Fruit fly (Drosophila melanogaster) whole organism, embryonic: ENCODE data around the gene CG11905.

Experiments used
- Aef1 ChIP-seq: fragments of 200-800 bp; sonication (Bioruptor generic); IDR thresholded peaks from 3 replicates; pipeline ENCODE4 v1.3.6; 2022; ENCODE audit warnings: missing biosample characterization, missing genetic modification characterization
- Awh ChIP-seq: fragments of 200-800 bp; sonication (Bioruptor generic); IDR thresholded peaks from 2 replicates; pipeline ENCODE4, ENCODE4 v1.3.6; 2022; ENCODE audit warnings: missing biosample characterization, missing genetic modification characterization
- BtbVII ChIP-seq: fragments of 200-800 bp; sonication (Bioruptor generic); optimal IDR thresholded peaks from 3 replicates; lab custom pipeline; 2017; ENCODE audit warnings: missing biosample characterization, mild to moderate bottlenecking, missing genetic modification characterization
- CG10366 ChIP-seq: fragments of 200-800 bp; sonication (Bioruptor generic); IDR thresholded peaks from 2 replicates; pipeline ENCODE4 v1.3.6; 2022; ENCODE audit warnings: missing biosample characterization, missing genetic modification characterization
- CG11093 ChIP-seq: fragments of 200-800 bp; sonication (Bioruptor generic); IDR thresholded peaks from 3 replicates; pipeline ENCODE4 v1.3.6; 2022; ENCODE audit warnings: missing biosample characterization, missing genetic modification characterization
- CG11398 ChIP-seq: fragments of 200-800 bp; sonication (Bioruptor generic); optimal IDR thresholded peaks from 2 replicates; lab custom pipeline; 2016; ENCODE audit warnings: missing biosample characterization, missing genetic modification characterization
- CG11456 ChIP-seq: fragments of 200-800 bp; sonication (Bioruptor generic); IDR thresholded peaks from 3 replicates; pipeline ENCODE4 v1.3.6; 2022; ENCODE audit warnings: missing biosample characterization, missing genetic modification characterization
- CG16779 ChIP-seq: fragments of 200-800 bp; sonication (Bioruptor generic); IDR thresholded peaks from 2 replicates; pipeline ENCODE4 v1.3.6; 2022; ENCODE audit warnings: missing biosample characterization, missing genetic modification characterization
- CG2116 ChIP-seq: fragments of 200-800 bp; sonication (Bioruptor generic); optimal IDR thresholded peaks from 3 replicates; lab custom pipeline; 2018; ENCODE audit warnings: missing biosample characterization, mild to moderate bottlenecking, missing genetic modification characterization
- CG2199 ChIP-seq: fragments of 200-800 bp; sonication (Bioruptor generic); IDR thresholded peaks from 3 replicates; pipeline ENCODE4 v1.3.6; 2022; ENCODE audit warnings: missing biosample characterization, missing genetic modification characterization
- CG2875 ChIP-seq: fragments of 200-800 bp; sonication (Bioruptor generic); optimal IDR thresholded peaks from 2 replicates; lab custom pipeline; 2017; ENCODE audit warnings: missing biosample characterization, mild to moderate bottlenecking, missing genetic modification characterization, missing genetic modification reagents
- CG5180 ChIP-seq: fragments of 200-800 bp; sonication (Bioruptor generic); optimal IDR thresholded peaks from 3 replicates; lab custom pipeline; 2017; ENCODE audit warnings: missing biosample characterization, missing genetic modification characterization, mild to moderate bottlenecking, moderate library complexity, missing genetic modification reagents
- CG6175 ChIP-seq: fragments of 200-800 bp; sonication (Bioruptor generic); IDR thresholded peaks from 3 replicates; pipeline ENCODE4 v1.3.6; 2022; ENCODE audit warnings: missing biosample characterization, missing genetic modification characterization
- CG6813 ChIP-seq: fragments of 200-800 bp; sonication (Bioruptor generic); optimal IDR thresholded peaks from 2 replicates; lab custom pipeline; 2017; ENCODE audit warnings: missing biosample characterization, missing genetic modification characterization, mild to moderate bottlenecking, moderate library complexity, missing genetic modification reagents
- CG8478 ChIP-seq: fragments of >200 bp; optimal IDR thresholded peaks from 2 replicates; lab custom pipeline; 2018
- D19A ChIP-seq: fragments of 200-800 bp; optimal IDR thresholded peaks from 3 replicates; lab custom pipeline; 2019; ENCODE audit warnings: missing biosample characterization, mild to moderate bottlenecking, missing genetic modification characterization, moderate library complexity
- HLH3B ChIP-seq: fragments of 200-800 bp; sonication (Bioruptor generic); IDR thresholded peaks from 2 replicates; pipeline ENCODE4 v1.3.6; 2022; ENCODE audit warnings: missing biosample characterization, missing genetic modification characterization
- Hey ChIP-seq: fragments of 200-800 bp; sonication (Bioruptor generic); optimal IDR thresholded peaks from 3 replicates; lab custom pipeline; 2018; ENCODE audit warnings: missing biosample characterization, mild to moderate bottlenecking, missing genetic modification characterization
- Hr78 ChIP-seq, 2 experiments: fragments of 200-800 bp in 1 of 2; fragments of >200 bp in 1 of 2; sonication (Bioruptor generic) in 1 of 2; optimal IDR thresholded peaks; 2 replicates each; lab custom pipeline; 2017 to 2019; ENCODE audit warnings: missing biosample characterization in 2 of 2, missing genetic modification characterization in 2 of 2, mild to moderate bottlenecking in 1 of 2, moderate library complexity in 1 of 2
- MESR4 ChIP-seq: fragments of 200-800 bp; sonication (Bioruptor generic); optimal IDR thresholded peaks from 2 replicates; lab custom pipeline; 2018; ENCODE audit warnings: missing biosample characterization, mild to moderate bottlenecking, missing genetic modification characterization, moderate library complexity
- Mad ChIP-seq: fragments of 200-800 bp; sonication (Bioruptor generic); optimal IDR thresholded peaks from 2 replicates; lab custom pipeline; 2016; ENCODE audit warnings: missing biosample characterization, missing genetic modification characterization
- Mrtf ChIP-seq: fragments of 200-800 bp; sonication (Bioruptor generic); IDR thresholded peaks from 3 replicates; pipeline ENCODE4 v1.3.6; 2022; ENCODE audit warnings: missing biosample characterization, missing genetic modification characterization
- Nf-YB ChIP-seq: fragments of 200-800 bp; sonication (Bioruptor generic); optimal IDR thresholded peaks from 3 replicates; lab custom pipeline; 2019; ENCODE audit warnings: missing biosample characterization, mild to moderate bottlenecking, missing genetic modification characterization, moderate library complexity
- Pdp1 ChIP-seq, 2 experiments: fragments of 200-800 bp; sonication (Bioruptor generic); optimal IDR thresholded peaks; 3 replicates each; lab custom pipeline; 2016; ENCODE audit warnings: missing biosample characterization in 2 of 2, missing genetic modification characterization in 2 of 2, mild to moderate bottlenecking in 1 of 2, moderate library complexity in 1 of 2
- Ptx1 ChIP-seq: fragments of 200-800 bp; sonication (Bioruptor generic); IDR thresholded peaks from 2 replicates; pipeline ENCODE4 v1.3.6; 2022; ENCODE audit warnings: missing biosample characterization, missing genetic modification characterization
- az2 ChIP-seq: fragments of 200-800 bp; sonication (Bioruptor generic); optimal IDR thresholded peaks from 3 replicates; lab custom pipeline; 2016; ENCODE audit warnings: missing biosample characterization, missing genetic modification characterization
- chinmo ChIP-seq: fragments of 200-800 bp; sonication (Bioruptor generic); IDR thresholded peaks from 4 replicates; pipeline ENCODE4 v1.3.6; 2022; ENCODE audit warnings: missing biosample characterization, missing genetic modification characterization; ENCODE audit not compliant: partially characterized antibody
- corto ChIP-seq: fragments of 200-800 bp; sonication (Bioruptor generic); optimal IDR thresholded peaks from 2 replicates; lab custom pipeline; 2016; ENCODE audit warnings: missing biosample characterization, mild to moderate bottlenecking, missing genetic modification characterization, moderate library complexity
- crc ChIP-seq: fragments of 200-800 bp; sonication (Bioruptor generic); optimal IDR thresholded peaks from 2 replicates; lab custom pipeline; 2016; ENCODE audit warnings: missing biosample characterization, missing genetic modification characterization
- crol ChIP-seq: fragments of 200-800 bp; sonication (Bioruptor generic); IDR thresholded peaks from 2 replicates; pipeline ENCODE4 v1.3.6; 2022; ENCODE audit warnings: missing biosample characterization, missing genetic modification characterization
- emc ChIP-seq: fragments of 200-800 bp; sonication (Bioruptor generic); optimal IDR thresholded peaks from 2 replicates; lab custom pipeline; 2016; ENCODE audit warnings: missing biosample characterization, missing genetic modification characterization
- exex ChIP-seq: fragments of 200-800 bp; sonication (Bioruptor generic); optimal IDR thresholded peaks from 4 replicates; lab custom pipeline; 2018; ENCODE audit warnings: missing biosample characterization, mild to moderate bottlenecking, missing genetic modification characterization, moderate library complexity
- fd96Cb ChIP-seq: fragments of 200-800 bp; sonication (Bioruptor generic); optimal IDR thresholded peaks from 2 replicates; lab custom pipeline; 2018; ENCODE audit warnings: missing biosample characterization, mild to moderate bottlenecking, missing genetic modification characterization, moderate library complexity
- ken ChIP-seq: fragments of 200-800 bp; sonication (Bioruptor generic); IDR thresholded peaks from 3 replicates; pipeline ENCODE4 v1.3.6; 2022; ENCODE audit warnings: missing biosample characterization, missing genetic modification characterization
- klu ChIP-seq: fragments of 200-800 bp; sonication (Bioruptor generic); IDR thresholded peaks from 2 replicates; pipeline ENCODE4 v1.3.6; 2022; ENCODE audit warnings: missing biosample characterization, missing genetic modification characterization
- luna ChIP-seq: fragments of 200-800 bp; sonication (Bioruptor generic); optimal IDR thresholded peaks from 2 replicates; lab custom pipeline; 2016; ENCODE audit warnings: missing biosample characterization, missing genetic modification characterization
- nerfin-1 ChIP-seq: fragments of 200-800 bp; sonication (Bioruptor generic); optimal IDR thresholded peaks from 3 replicates; lab custom pipeline; 2019; ENCODE audit warnings: missing biosample characterization, mild to moderate bottlenecking, missing genetic modification characterization, moderate library complexity
- nerfin-2 ChIP-seq: fragments of 200-800 bp; sonication (Bioruptor generic); IDR thresholded peaks from 2 replicates; pipeline ENCODE4 v1.3.6; 2022; ENCODE audit warnings: missing biosample characterization, missing genetic modification characterization; ENCODE audit not compliant: partially characterized antibody
- odd ChIP-seq: fragments of 200-800 bp; sonication (Bioruptor generic); optimal IDR thresholded peaks from 2 replicates; lab custom pipeline; 2017; ENCODE audit warnings: missing biosample characterization, mild to moderate bottlenecking, missing genetic modification characterization
- org-1 ChIP-seq: fragments of 200-800 bp; sonication (Bioruptor generic); optimal IDR thresholded peaks from 2 replicates; lab custom pipeline; 2017; ENCODE audit warnings: missing biosample characterization, missing genetic modification characterization
- pb ChIP-seq: fragments of 200-800 bp; sonication (Bioruptor generic); optimal IDR thresholded peaks from 3 replicates; lab custom pipeline; 2016; ENCODE audit warnings: missing biosample characterization, missing genetic modification characterization
- peb ChIP-seq: fragments of 200-800 bp; sonication (Bioruptor generic); IDR thresholded peaks from 2 replicates; pipeline ENCODE4 v1.3.6; 2022; ENCODE audit warnings: missing biosample characterization, missing genetic modification characterization
- pnt ChIP-seq: fragments of 200-800 bp; sonication (Bioruptor generic); optimal IDR thresholded peaks from 3 replicates; lab custom pipeline; 2016; ENCODE audit warnings: missing biosample characterization, missing genetic modification characterization
- ssp ChIP-seq: fragments of 200-800 bp; sonication (Bioruptor generic); IDR thresholded peaks from 2 replicates; pipeline ENCODE4 v1.3.6; 2022; ENCODE audit warnings: missing biosample characterization, missing genetic modification characterization
- tll ChIP-seq, 2 experiments: fragments of 200-800 bp in 1 of 2; fragments of >200 bp in 1 of 2; sonication (Bioruptor generic) in 1 of 2; optimal IDR thresholded peaks; 2 replicates each; lab custom pipeline; 2017 to 2019; ENCODE audit warnings: missing biosample characterization in 2 of 2, missing genetic modification characterization in 2 of 2, mild to moderate bottlenecking in 1 of 2, moderate library complexity in 1 of 2
- toy ChIP-seq: fragments of 200-800 bp; sonication (Bioruptor generic); IDR thresholded peaks from 2 replicates; pipeline ENCODE4 v1.3.6; 2022; ENCODE audit warnings: missing biosample characterization, missing genetic modification characterization
- usp ChIP-seq: fragments of >200 bp; optimal IDR thresholded peaks from 2 replicates; lab custom pipeline; 2017; ENCODE audit warnings: missing biosample characterization, missing genetic modification characterization
- zfh2 ChIP-seq: fragments of 200-800 bp; sonication (Bioruptor generic); optimal IDR thresholded peaks from 2 replicates; lab custom pipeline; 2016; ENCODE audit warnings: missing biosample characterization, missing genetic modification characterization

Gene CG11905

DNA sequence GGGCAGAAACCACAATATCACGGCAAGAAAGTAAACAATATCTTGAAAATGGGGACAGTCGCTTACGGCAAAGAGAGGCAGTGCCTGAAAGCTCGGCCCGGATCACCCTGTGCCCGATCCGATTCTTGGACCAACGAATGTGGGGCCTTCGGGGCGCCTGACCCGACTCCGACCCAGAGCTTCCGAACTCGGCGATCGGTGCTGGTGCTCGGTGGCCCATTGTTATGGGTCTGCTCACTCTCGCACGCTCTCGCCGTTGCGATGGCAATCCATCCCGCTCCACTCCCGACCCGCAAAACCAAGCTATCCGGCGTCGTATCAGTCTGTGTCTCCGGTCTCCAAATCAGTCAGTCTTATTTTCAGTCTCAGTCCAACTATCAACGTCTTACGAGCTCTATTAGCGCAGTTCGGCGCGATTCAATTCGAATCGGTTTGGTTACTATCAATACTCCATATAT, 34.3 kb upstream of the CG11905 start, which contains the start of gene Exn (continued):
- TF ChIP-seq az2 (GFP tag; lab: Kevin White, UChicago) (no peak), CG2199 (GFP tag; lab: Robert Waterston, UW) (peak; percentile 56; the same call in 1 of the 3 replicates)
- TF ChIP-seq, all 482 proteins: peak for 107

DNA sequence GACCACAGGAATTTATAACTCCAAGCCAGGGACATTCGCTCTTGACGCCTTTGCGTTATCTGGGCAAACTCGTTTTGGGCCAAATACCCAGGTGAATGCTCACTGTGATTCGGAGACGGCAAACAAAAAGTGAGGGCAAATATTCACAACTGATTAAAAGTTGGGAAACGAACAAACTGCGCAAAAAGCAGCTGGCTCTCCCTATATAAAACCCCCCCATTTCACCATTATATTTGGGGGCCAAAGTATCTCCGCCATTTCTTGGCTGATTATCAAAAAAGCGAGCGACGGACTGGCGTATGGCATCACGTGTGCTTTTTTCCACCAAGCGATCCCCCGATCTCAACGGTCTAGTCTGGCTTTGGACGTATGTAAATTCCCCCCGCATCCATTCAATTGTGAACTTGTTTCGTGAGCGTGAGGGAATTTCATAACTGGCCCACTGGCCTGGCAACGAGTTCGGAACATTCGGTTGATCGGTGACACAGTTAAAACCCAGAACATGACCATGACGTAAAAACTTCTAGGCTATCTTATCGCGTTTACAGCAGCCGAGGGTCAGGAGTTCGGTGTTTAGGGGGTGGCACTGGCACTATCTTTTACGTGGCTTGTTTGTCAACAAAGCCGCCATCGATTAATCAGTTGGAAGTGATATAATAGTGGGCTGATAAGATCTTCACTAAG, 23.2 kb upstream of the CG11905 start:
- TF ChIP-seq Awh (no peak), CG10366 (GFP tag; lab: Robert Waterston, UW) (no peak), pb (GFP tag; lab: Kevin White, UChicago) (no peak), zfh2 (GFP tag; lab: Kevin White, UChicago) (no peak), org-1 (GFP tag; lab: Kevin White, UChicago) (no peak), CG2116 (GFP tag; lab: Kevin White, UChicago) (no peak), Nf-YB (no peak), crol (GFP tag; lab: Robert Waterston, UW) (no peak), HLH3B (GFP tag; lab: Robert Waterston, UW) (no peak), ken (GFP tag; lab: Robert Waterston, UW) (no peak), Ptx1 (no peak), klu (GFP tag; lab: Robert Waterston, UW) (no peak), CG16779 (GFP tag; lab: Robert Waterston, UW) (no peak), emc (GFP tag; lab: Kevin White, UChicago) (no peak), Hr78 (GFP tag; optimal IDR thresholded peaks at IDR 0.05; lab: Kevin White, UChicago) (peak in 1 of 2 experiments; percentile 92), CG11456 (GFP tag; lab: Robert Waterston, UW) (no peak), exex (tag; lab: Kevin White, UChicago) (peak; percentile 54), BtbVII (GFP tag; lab: Kevin White, UChicago) (peak; percentile 45), corto (GFP tag; lab: Kevin White, UChicago) (no peak), usp (GFP tag; lab: Kevin White, UChicago) (no peak), peb (GFP tag; lab: Robert Waterston, UW) (no peak), CG11398 (GFP tag; lab: Kevin White, UChicago) (no peak), pnt (GFP tag; lab: Kevin White, UChicago) (no peak), CG2875 (no peak), D19A (tag; lab: Kevin White, UChicago) (no peak), fd96Cb (tag; lab: Kevin White, UChicago) (no peak), crc (GFP tag; lab: Kevin White, UChicago) (no peak), CG6813 (GFP tag; lab: Kevin White, UChicago) (no peak), CG6175 (GFP tag; lab: Robert Waterston, UW) (no peak), Hey (tag; lab: Kevin White, UChicago) (no peak), Aef1 (GFP tag; lab: Robert Waterston, UW) (no peak), Pdp1 (GFP tag; optimal IDR thresholded peaks at IDR 0.05; lab: Kevin White, UChicago) (peak in 1 of 2 experiments; percentile 94), CG8478 (lab: Kevin White, UChicago) (no peak), nerfin-1 (no peak), CG11093 (GFP tag; lab: Robert Waterston, UW) (no peak), Mad (GFP tag; lab: Kevin White, UChicago) (no peak), odd (GFP tag; lab: Kevin White, UChicago) (no peak), CG5180 (GFP tag; lab: Kevin White, UChicago) (no peak), nerfin-2 (GFP tag; lab: Robert Waterston, UW) (no peak), toy (GFP tag; lab: Robert Waterston, UW) (no peak), Mrtf (GFP tag; lab: Robert Waterston, UW) (no peak), tll (GFP tag; optimal IDR thresholded peaks at IDR 0.05; lab: Kevin White, UChicago) (no peak), luna (no peak), ssp (GFP tag; lab: Robert Waterston, UW) (no peak), chinmo (peak; percentile 71; the same call in 1 of the 4 replicates), MESR4 (no peak)
